Fruit fly (Drosophila melanogaster): ENCODE results near the gene CG11360.

The CG11360 gene

DNA sequence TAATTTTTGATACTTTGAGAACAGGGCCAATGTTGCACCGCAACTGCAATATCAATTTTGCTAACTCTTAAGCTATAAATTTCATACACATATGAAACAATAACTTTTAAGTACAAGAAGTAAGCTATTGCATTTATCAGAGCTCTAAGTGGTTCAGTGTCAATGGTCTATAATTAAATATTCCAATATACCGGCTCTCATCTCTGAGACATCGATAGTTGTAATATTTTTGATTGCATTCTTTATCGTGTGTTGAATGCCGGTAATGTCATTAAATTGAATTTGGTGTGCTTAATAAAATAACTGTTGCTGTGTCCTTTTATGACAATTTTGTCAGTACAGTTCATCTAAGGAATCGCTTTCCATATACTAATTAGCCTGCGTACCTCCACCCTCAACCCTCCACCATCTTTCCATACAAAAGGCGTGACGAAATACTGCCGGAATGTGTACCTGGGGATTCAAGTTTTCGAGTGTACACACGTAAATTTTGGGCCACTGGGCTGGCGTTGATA lies at the start of gene CG11360 (continued):
- TF ChIP-seq stc (GFP tag; IDR thresholded peaks at IDR 0.05) (no peak), CG15601 (tag; optimal IDR thresholded peaks at IDR 0.05) (no peak), seq (GFP tag; IDR thresholded peaks at IDR 0.05) (no peak), CG11456 (GFP tag; IDR thresholded peaks at IDR 0.05) (no peak), Hmx (GFP tag; optimal IDR thresholded peaks at IDR 0.05) (no peak), Hr78 (GFP tag; optimal IDR thresholded peaks at IDR 0.05) (no peak), Gug (GFP tag; IDR thresholded peaks at IDR 0.05) (no peak), gt (GFP tag; IDR thresholded peaks at IDR 0.05) (no peak), Spps (tag; optimal IDR thresholded peaks at IDR 0.05) (no peak), Bgb (GFP tag; IDR thresholded peaks at IDR 0.05; ENCODE audit: partially characterized antibody) (peak; percentile 60), corto (GFP tag; optimal IDR thresholded peaks at IDR 0.05) (no peak), fru (optimal IDR thresholded peaks at IDR 0.05) (no peak), H2.0 (GFP tag; IDR thresholded peaks at IDR 0.05) (no peak), Sin3A (optimal IDR thresholded peaks at IDR 0.05) (no peak), zfh1 (GFP tag; IDR thresholded peaks at IDR 0.05) (no peak), CG2875 (GFP tag; optimal IDR thresholded peaks at IDR 0.05) (no peak), CG1832 (GFP tag; optimal IDR thresholded peaks at IDR 0.05) (no peak), CG4730 (GFP tag; IDR thresholded peaks at IDR 0.05) (no peak), ac (GFP tag; optimal IDR thresholded peaks at IDR 0.05) (no peak), yki (optimal IDR thresholded peaks at IDR 0.05) (no peak), Dad (GFP tag; optimal IDR thresholded peaks at IDR 0.05) (no peak), pum (GFP tag; optimal IDR thresholded peaks at IDR 0.05) (no peak), CG32532 (GFP tag; IDR thresholded peaks at IDR 0.05) (no peak), CG11093 (GFP tag; IDR thresholded peaks at IDR 0.05) (no peak), CG4617 (GFP tag; optimal IDR thresholded peaks at IDR 0.05; ENCODE audit: borderline replicate concordance) (peak; percentile 79), Deaf1 (tag; optimal IDR thresholded peaks at IDR 0.05) (no peak), gce (GFP tag; IDR thresholded peaks at IDR 0.05) (no peak), CG17568 (GFP tag; optimal IDR thresholded peaks at IDR 0.05) (no peak), CG1647 (GFP tag; optimal IDR thresholded peaks at IDR 0.05) (no peak), CG7271 (tag; optimal IDR thresholded peaks at IDR 0.05) (no peak), tup (GFP tag; optimal IDR thresholded peaks at IDR 0.05) (no peak), fd3F (GFP tag; optimal IDR thresholded peaks at IDR 0.05) (no peak), Sox102F (GFP tag; optimal IDR thresholded peaks at IDR 0.05) (no peak), CG15269 (tag; optimal IDR thresholded peaks at IDR 0.05) (no peak), Hey (tag; optimal IDR thresholded peaks at IDR 0.05) (no peak), CG3847 (GFP tag; IDR thresholded peaks at IDR 0.05) (no peak), CG43689 (GFP tag; IDR thresholded peaks at IDR 0.05) (no peak), Camta (GFP tag; optimal IDR thresholded peaks at IDR 0.05) (no peak), sens (GFP tag) (peak; percentile 84), phol (tag; optimal IDR thresholded peaks at IDR 0.05) (peak; percentile 51), zfh2 (GFP tag; optimal IDR thresholded peaks at IDR 0.05) (no peak), BtbVII (GFP tag; optimal IDR thresholded peaks at IDR 0.05) (no peak), ems (GFP tag; optimal IDR thresholded peaks at IDR 0.05) (no peak), wdn (GFP tag; IDR thresholded peaks at IDR 0.05) (no peak), nau (GFP tag; optimal IDR thresholded peaks at IDR 0.05) (no peak), cg (GFP tag; optimal IDR thresholded peaks at IDR 0.05) (no peak), CG10654 (GFP tag; optimal IDR thresholded peaks at IDR 0.05) (no peak), lilli (GFP tag; optimal IDR thresholded peaks at IDR 0.05) (peak; percentile 3), CG10565 (GFP tag; optimal IDR thresholded peaks at IDR 0.05) (no peak), Nf-YB (GFP tag; optimal IDR thresholded peaks at IDR 0.05) (no peak), CG4404 (GFP tag; IDR thresholded peaks at IDR 0.05) (no peak), en (GFP tag; optimal IDR thresholded peaks at IDR 0.05) (no peak), tio (GFP tag; optimal IDR thresholded peaks at IDR 0.05) (no peak)
